Fruit fly (Drosophila melanogaster): ENCODE measurements around the gene CG16890.

CG16890 gene

dm6 chr2L:13803805-13804560 lies 19.8 kb upstream of the CG16890 start:
- TF ChIP-seq Deaf1 (tag; optimal IDR thresholded peaks at IDR 0.05) = peak; percentile 82
- no peak for TF ChIP-seq E2f1 (GFP tag; IDR thresholded peaks at IDR 0.05)
- peak; percentile 22; the same call in 1 of the 3 replicates for TF ChIP-seq so (GFP tag; IDR thresholded peaks at IDR 0.05)
- TF ChIP-seq CG18599 (GFP tag; optimal IDR thresholded peaks at IDR 0.05) = peak; percentile 26
- TF ChIP-seq CG9215 (GFP tag; IDR thresholded peaks at IDR 0.05) = no peak
- TF ChIP-seq grn (GFP tag; optimal IDR thresholded peaks at IDR 0.05) = peak; percentile 50
- TF ChIP-seq yki (optimal IDR thresholded peaks at IDR 0.05) = no peak
- TF ChIP-seq Lim3 (GFP tag; IDR thresholded peaks at IDR 0.05) = no peak
- TF ChIP-seq exex (tag; optimal IDR thresholded peaks at IDR 0.05) = peak; percentile 93
- peak; percentile 75 for TF ChIP-seq sd (tag; optimal IDR thresholded peaks at IDR 0.05)
- peak; percentile 6 for TF ChIP-seq HHEX (GFP tag; optimal IDR thresholded peaks at IDR 0.05)
- no peak for TF ChIP-seq CG3838 (GFP tag; optimal IDR thresholded peaks at IDR 0.05)
- TF ChIP-seq sug (tag; optimal IDR thresholded peaks at IDR 0.05) = no peak
- no peak for TF ChIP-seq Gug (GFP tag; IDR thresholded peaks at IDR 0.05)
- no peak for TF ChIP-seq esg (GFP tag; conservative IDR thresholded peaks at IDR 0.05)
- peak; percentile 31 for TF ChIP-seq gro (GFP tag; optimal IDR thresholded peaks at IDR 0.05)
- no peak for TF ChIP-seq Max (GFP tag; optimal IDR thresholded peaks at IDR 0.05)
- peak; percentile 64 for TF ChIP-seq Med (GFP tag)
- TF ChIP-seq BtbVII (GFP tag; optimal IDR thresholded peaks at IDR 0.05) = peak; percentile 10
- TF ChIP-seq CG7745 (tag; optimal IDR thresholded peaks at IDR 0.05) = no peak
- TF ChIP-seq Stat92E (GFP tag; optimal IDR thresholded peaks at IDR 0.05) = no peak
- no peak for TF ChIP-seq CG8089 (GFP tag; optimal IDR thresholded peaks at IDR 0.05)
- no peak for TF ChIP-seq psq (GFP tag; optimal IDR thresholded peaks at IDR 0.05)
- TF ChIP-seq her (GFP tag; optimal IDR thresholded peaks at IDR 0.05) = no peak
- no peak for TF ChIP-seq CG10979 (tag; optimal IDR thresholded peaks at IDR 0.05)
- no peak for TF ChIP-seq CG13296 (GFP tag; optimal IDR thresholded peaks at IDR 0.05)
- no peak for TF ChIP-seq pho (GFP tag; optimal IDR thresholded peaks at IDR 0.05)
- peak; percentile 25 for TF ChIP-seq Jarid2 (GFP tag; optimal IDR thresholded peaks at IDR 0.05)
- no peak for TF ChIP-seq CG15601 (tag; optimal IDR thresholded peaks at IDR 0.05)
- TF ChIP-seq hbn (GFP tag; IDR thresholded peaks at IDR 0.05; ENCODE audit: partially characterized antibody) = no peak
- peak; percentile 94 for TF ChIP-seq CG7987 (GFP tag; optimal IDR thresholded peaks at IDR 0.05)
- TF ChIP-seq CG12769 (tag; optimal IDR thresholded peaks at IDR 0.05) = peak; percentile 38
- no peak for TF ChIP-seq CG4617 (GFP tag; optimal IDR thresholded peaks at IDR 0.05; ENCODE audit: borderline replicate concordance)
- TF ChIP-seq bab2 (GFP tag; optimal IDR thresholded peaks at IDR 0.05) = no peak

dm6 chr2L:13803032-13803661 lies 19.0 kb upstream of the CG16890 start, which contains the start of gene CAH1:
TSS of gene CAH1 (plus strand) at chr2L:13803626.
- TF ChIP-seq lab (GFP tag; optimal IDR thresholded peaks at IDR 0.05) (peak; percentile 23), CG13287 (GFP tag; IDR thresholded peaks at IDR 0.05; ENCODE audit: partially characterized antibody) (peak; percentile 44), CG3995 (GFP tag; optimal IDR thresholded peaks at IDR 0.05) (no peak), CG10543 (GFP tag; optimal IDR thresholded peaks at IDR 0.05) (peak; percentile 41), HLHmδ (GFP tag; optimal IDR thresholded peaks at IDR 0.05) (no peak), slbo (GFP tag; IDR thresholded peaks at IDR 0.05) (0 out of 2 replicates have a peak, but pooled peaks have one; percentile 5), Nf-YC (tag; optimal IDR thresholded peaks at IDR 0.05) (no peak), CG3407 (GFP tag; optimal IDR thresholded peaks at IDR 0.05) (no peak), Pdp1 (GFP tag; optimal IDR thresholded peaks at IDR 0.05) (peak in 1 of 2 experiments; percentile 80), sim (GFP tag; IDR thresholded peaks at IDR 0.05) (no peak), abd-A (tag; optimal IDR thresholded peaks at IDR 0.05) (no peak), Asciz (GFP tag; optimal IDR thresholded peaks at IDR 0.05) (no peak), Elba2 (GFP tag; optimal IDR thresholded peaks at IDR 0.05) (no peak), CG8944 (GFP tag; optimal IDR thresholded peaks at IDR 0.05) (no peak), sisA (GFP tag; IDR thresholded peaks at IDR 0.05) (no peak), klu (GFP tag; IDR thresholded peaks at IDR 0.05) (0 out of 2 replicates have a peak, but pooled peaks have one; percentile 16)
